Fruit fly (Drosophila melanogaster) whole organism, embryonic: ENCODE data around the gene CG2224.
A peak's percentile ranks its signal among the peaks of the same experiment; 100 is the strongest.

ENCODE experiments used
- Adf1 ChIP-seq: fragments of 200-800 bp; sonication (Bioruptor generic); IDR thresholded peaks from 2 replicates; pipeline ENCODE4 v1.3.6; 2022; ENCODE audit warnings: missing biosample characterization, missing genetic modification characterization
- CG12236 ChIP-seq: fragments of 200-800 bp; sonication (Bioruptor generic); optimal IDR thresholded peaks from 2 replicates; lab custom pipeline; 2016; ENCODE audit warnings: missing biosample characterization, missing genetic modification characterization
- CG15696 ChIP-seq: fragments of 200-800 bp; sonication (Bioruptor generic); optimal IDR thresholded peaks from 2 replicates; lab custom pipeline; 2019; ENCODE audit warnings: missing biosample characterization, mild to moderate bottlenecking, missing genetic modification characterization, moderate library complexity
- CG34376 ChIP-seq: fragments of 200-800 bp; sonication (Bioruptor generic); optimal IDR thresholded peaks from 2 replicates; lab custom pipeline; 2018; ENCODE audit warnings: missing biosample characterization, mild to moderate bottlenecking, missing genetic modification characterization
- CG3995 ChIP-seq: fragments of 200-800 bp; sonication (Bioruptor generic); optimal IDR thresholded peaks from 3 replicates; lab custom pipeline; 2016; ENCODE audit warnings: missing biosample characterization, missing genetic modification characterization
- CG5953 ChIP-seq: fragments of 200-800 bp; sonication (Bioruptor generic); IDR thresholded peaks from 2 replicates; pipeline ENCODE4 v1.3.6; 2022; ENCODE audit warnings: missing biosample characterization, missing genetic modification characterization
- CG6175 ChIP-seq: fragments of 200-800 bp; sonication (Bioruptor generic); IDR thresholded peaks from 3 replicates; pipeline ENCODE4 v1.3.6; 2022; ENCODE audit warnings: missing biosample characterization, missing genetic modification characterization
- CG7271 ChIP-seq: fragments of 200-800 bp; sonication (Bioruptor generic); optimal IDR thresholded peaks from 2 replicates; lab custom pipeline; 2018; ENCODE audit warnings: missing biosample characterization, mild to moderate bottlenecking, missing genetic modification characterization, moderate library complexity
- CG7556 ChIP-seq: fragments of 200-800 bp; sonication (Bioruptor generic); optimal IDR thresholded peaks from 2 replicates; lab custom pipeline; 2017; ENCODE audit warnings: missing biosample characterization, mild to moderate bottlenecking, missing genetic modification characterization
- CG7786 ChIP-seq: fragments of 200-800 bp; sonication (Bioruptor generic); optimal IDR thresholded peaks from 2 replicates; lab custom pipeline; 2016; ENCODE audit warnings: missing biosample characterization, missing genetic modification characterization
- CG8359 ChIP-seq: fragments of 200-800 bp; sonication (Bioruptor generic); optimal IDR thresholded peaks from 2 replicates; lab custom pipeline; 2017; ENCODE audit warnings: missing biosample characterization, mild to moderate bottlenecking, missing genetic modification characterization, borderline replicate concordance
- CG8944 ChIP-seq: fragments of 200-800 bp; sonication (Bioruptor generic); optimal IDR thresholded peaks from 3 replicates; lab custom pipeline; 2016; ENCODE audit warnings: missing biosample characterization, missing genetic modification characterization
- CG9215 ChIP-seq: fragments of 200-800 bp; sonication (Bioruptor generic); IDR thresholded peaks from 2 replicates; pipeline ENCODE4 v1.3.6; 2022; ENCODE audit warnings: missing biosample characterization, missing genetic modification characterization
- D ChIP-seq, 2 experiments: fragments of 200-800 bp in 1 of 2; fragments of >200 bp in 1 of 2; sonication (Bioruptor generic) in 1 of 2; optimal IDR thresholded peaks; 2 replicates in 1 of 2; 3 replicates in 1 of 2; lab custom pipeline; 2017; ENCODE audit warnings: mild to moderate bottlenecking in 1 of 2, missing biosample characterization in 1 of 2, missing genetic modification characterization in 1 of 2, missing genetic modification reagents in 1 of 2
- Dp ChIP-seq: fragments of 200-800 bp; sonication (Bioruptor generic); optimal IDR thresholded peaks from 2 replicates; lab custom pipeline; 2018; ENCODE audit warnings: missing biosample characterization, mild to moderate bottlenecking, missing genetic modification characterization, moderate library complexity
- ERR ChIP-seq: fragments of 200-800 bp; sonication (Bioruptor generic); optimal IDR thresholded peaks from 2 replicates; lab custom pipeline; 2016; ENCODE audit warnings: missing biosample characterization, missing genetic modification characterization
- HLH4C ChIP-seq: fragments of 200-800 bp; sonication (Bioruptor generic); IDR thresholded peaks from 3 replicates; pipeline ENCODE4 v1.3.6; 2022; ENCODE audit warnings: missing biosample characterization, missing genetic modification characterization; ENCODE audit not compliant: partially characterized antibody
- HmgZ ChIP-seq: fragments of 200-800 bp; sonication (Bioruptor generic); optimal IDR thresholded peaks from 2 replicates; lab custom pipeline; 2018; ENCODE audit warnings: missing biosample characterization, mild to moderate bottlenecking, missing genetic modification characterization
- Med ChIP-seq: fragments of 200-800 bp; sonication (Bioruptor generic); peaks from one replicate; lab custom pipeline; 2016; ENCODE audit warnings: missing biosample characterization, missing genetic modification characterization, mild to moderate bottlenecking, inconsistent platforms, moderate library complexity
- TFAM ChIP-seq: fragments of 200-800 bp; sonication (Bioruptor generic); optimal IDR thresholded peaks from 2 replicates; lab custom pipeline; 2017; ENCODE audit warnings: missing biosample characterization, missing genetic modification characterization, inconsistent platforms
- aop ChIP-seq: fragments of 200-800 bp; sonication (Bioruptor generic); IDR thresholded peaks from 2 replicates; pipeline ENCODE4 v1.3.6; 2022; ENCODE audit warnings: missing biosample characterization, missing genetic modification characterization
- chinmo ChIP-seq: fragments of 200-800 bp; sonication (Bioruptor generic); IDR thresholded peaks from 4 replicates; pipeline ENCODE4 v1.3.6; 2022; ENCODE audit warnings: missing biosample characterization, missing genetic modification characterization; ENCODE audit not compliant: partially characterized antibody
- croc ChIP-seq: fragments of 200-800 bp; sonication (Bioruptor generic); conservative IDR thresholded peaks from 3 replicates; pipeline ENCODE4 v1.3.6; 2022; ENCODE audit warnings: missing biosample characterization, missing genetic modification characterization
- crol ChIP-seq: fragments of 200-800 bp; sonication (Bioruptor generic); IDR thresholded peaks from 2 replicates; pipeline ENCODE4 v1.3.6; 2022; ENCODE audit warnings: missing biosample characterization, missing genetic modification characterization
- dati ChIP-seq: fragments of 200-800 bp; sonication (Bioruptor generic); IDR thresholded peaks from 2 replicates; pipeline ENCODE4 v1.3.6; 2022; ENCODE audit warnings: missing biosample characterization, missing genetic modification characterization
- eyg ChIP-seq: fragments of 200-800 bp; sonication (Bioruptor generic); optimal IDR thresholded peaks from 3 replicates; lab custom pipeline; 2016; ENCODE audit warnings: missing biosample characterization, missing genetic modification characterization
- fru ChIP-seq: fragments of >200 bp; optimal IDR thresholded peaks from 2 replicates; lab custom pipeline; 2017
- ftz-f1 ChIP-seq: fragments of 200-800 bp; sonication (Bioruptor generic); optimal IDR thresholded peaks from 2 replicates; lab custom pipeline; 2016; ENCODE audit warnings: missing biosample characterization, missing genetic modification characterization
- grau ChIP-seq: fragments of 200-800 bp; optimal IDR thresholded peaks from 3 replicates; lab custom pipeline; 2019; ENCODE audit warnings: missing biosample characterization, mild to moderate bottlenecking, missing genetic modification characterization, moderate library complexity
- grn ChIP-seq: fragments of 200-800 bp; sonication (Bioruptor generic); optimal IDR thresholded peaks from 3 replicates; lab custom pipeline; 2017; ENCODE audit warnings: missing biosample characterization, missing genetic modification characterization
- her ChIP-seq: fragments of 200-800 bp; sonication (Bioruptor generic); optimal IDR thresholded peaks from 2 replicates; lab custom pipeline; 2016; ENCODE audit warnings: missing biosample characterization, missing genetic modification characterization
- inv ChIP-seq: fragments of 200-800 bp; sonication (Bioruptor generic); IDR thresholded peaks from 2 replicates; pipeline ENCODE4 v1.3.6; 2022; ENCODE audit warnings: missing biosample characterization, missing genetic modification characterization; ENCODE audit not compliant: partially characterized antibody
- jigr1 ChIP-seq: fragments of 200-800 bp; sonication (Bioruptor generic); IDR thresholded peaks from 3 replicates; pipeline ENCODE4 v1.3.6; 2022; ENCODE audit warnings: missing biosample characterization, missing genetic modification characterization
- kay ChIP-seq: fragments of 200-800 bp; sonication (Bioruptor generic); optimal IDR thresholded peaks from 2 replicates; lab custom pipeline; 2016; ENCODE audit warnings: missing biosample characterization, missing genetic modification characterization
- lov ChIP-seq, 2 experiments: fragments of 200-800 bp in 1 of 2; fragments of >200 bp in 1 of 2; sonication (Bioruptor generic) in 1 of 2; IDR thresholded peaks in 1 of 2; optimal IDR thresholded peaks in 1 of 2; 2 replicates in 1 of 2; 3 replicates in 1 of 2; pipeline versions ENCODE4 v1.3.6 to Lab custom; 2017 to 2022; ENCODE audit warnings: missing biosample characterization in 1 of 2, missing genetic modification characterization in 1 of 2
- oc ChIP-seq: fragments of 200-800 bp; sonication (Bioruptor generic); optimal IDR thresholded peaks from 2 replicates; lab custom pipeline; 2018; ENCODE audit warnings: missing biosample characterization, mild to moderate bottlenecking, missing genetic modification characterization, moderate library complexity
- phol ChIP-seq: fragments of 200-800 bp; sonication (Bioruptor generic); optimal IDR thresholded peaks from 3 replicates; lab custom pipeline; 2018; ENCODE audit warnings: missing biosample characterization, mild to moderate bottlenecking, missing genetic modification characterization, moderate library complexity
- pnt ChIP-seq: fragments of 200-800 bp; sonication (Bioruptor generic); optimal IDR thresholded peaks from 3 replicates; lab custom pipeline; 2016; ENCODE audit warnings: missing biosample characterization, missing genetic modification characterization
- run ChIP-seq: fragments of 200-800 bp; sonication (Bioruptor generic); optimal IDR thresholded peaks from 3 replicates; lab custom pipeline; 2018; ENCODE audit warnings: missing biosample characterization, mild to moderate bottlenecking, missing genetic modification characterization
- schlank ChIP-seq: fragments of 200-800 bp; sonication (Bioruptor generic); optimal IDR thresholded peaks from 2 replicates; lab custom pipeline; 2018; ENCODE audit warnings: missing biosample characterization, mild to moderate bottlenecking, missing genetic modification characterization
- slou ChIP-seq: fragments of 200-800 bp; sonication (Bioruptor generic); optimal IDR thresholded peaks from 3 replicates; lab custom pipeline; 2016; ENCODE audit warnings: missing biosample characterization, missing genetic modification characterization
- sug ChIP-seq: fragments of 200-800 bp; optimal IDR thresholded peaks from 2 replicates; lab custom pipeline; 2019; ENCODE audit warnings: missing biosample characterization, mild to moderate bottlenecking, missing genetic modification characterization, moderate library complexity
- tna ChIP-seq: fragments of 200-800 bp; sonication (Bioruptor generic); IDR thresholded peaks from 2 replicates; pipeline ENCODE4 v1.3.6; 2022; ENCODE audit warnings: missing biosample characterization, missing genetic modification characterization; ENCODE audit not compliant: partially characterized antibody
- tup ChIP-seq: fragments of 200-800 bp; sonication (Bioruptor generic); optimal IDR thresholded peaks from 2 replicates; lab custom pipeline; 2016; ENCODE audit warnings: missing biosample characterization, mild to moderate bottlenecking, missing genetic modification characterization, moderate library complexity
- unc-4 ChIP-seq: fragments of 200-800 bp; sonication (Bioruptor generic); IDR thresholded peaks from 2 replicates; pipeline ENCODE4 v1.3.6; 2022; ENCODE audit warnings: missing biosample characterization, missing genetic modification characterization; ENCODE audit not compliant: partially characterized antibody
- zen ChIP-seq: fragments of 200-800 bp; sonication (Bioruptor generic); optimal IDR thresholded peaks from 3 replicates; lab custom pipeline; 2018; ENCODE audit warnings: missing biosample characterization, mild to moderate bottlenecking, missing genetic modification characterization, moderate library complexity

CG2224 gene

DNA sequence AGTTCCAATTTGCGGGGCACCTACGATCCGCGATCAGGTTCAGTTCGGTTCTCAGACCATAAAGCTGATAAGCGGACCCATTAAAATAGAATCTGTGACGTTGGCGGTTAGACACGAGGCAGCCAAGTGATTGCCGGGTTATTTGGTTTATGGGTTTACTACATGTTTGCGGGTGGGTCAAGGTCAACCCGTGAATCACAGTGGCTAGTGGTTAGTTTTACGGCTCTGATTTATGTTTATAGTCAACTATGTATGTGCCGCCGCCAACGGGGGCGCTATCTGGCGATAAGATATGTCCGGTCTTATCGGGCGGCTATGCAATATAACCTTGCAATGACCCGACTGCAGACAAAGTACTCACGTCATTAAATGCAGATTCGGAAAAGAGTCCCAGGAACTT is 9.7 kb downstream of the CG2224 start (continued):
- TF ChIP-seq D (optimal IDR thresholded peaks at IDR 0.05; lab: Kevin White, UChicago) (no peak), D (GFP tag; optimal IDR thresholded peaks at IDR 0.05; lab: Kevin White, UChicago) (no peak), run (peak; percentile 70), CG7556 (GFP tag; lab: Kevin White, UChicago) (no peak), sug (peak; percentile 92), CG9215 (GFP tag; lab: Robert Waterston, UW) (no peak), Dp (GFP tag; lab: Kevin White, UChicago) (no peak), tna (no peak), slou (GFP tag; lab: Kevin White, UChicago) (no peak), CG15696 (tag; lab: Kevin White, UChicago) (no peak), fru (lab: Kevin White, UChicago) (no peak), HmgZ (tag; lab: Kevin White, UChicago) (no peak), ftz-f1 (GFP tag; lab: Kevin White, UChicago) (peak; percentile 48), CG7271 (tag; lab: Kevin White, UChicago) (no peak), unc-4 (no peak), CG12236 (GFP tag; lab: Kevin White, UChicago) (no peak), crol (0 out of 2 replicates have a peak, but pooled peaks have one; percentile 5), Med (GFP tag; lab: Kevin White, UChicago) (peak; percentile 60), eyg (GFP tag; lab: Kevin White, UChicago) (no peak), ERR (peak; percentile 48), chinmo (GFP tag; lab: Robert Waterston, UW) (peak; percentile 61; the same call in 2 of the 4 replicates), kay (GFP tag; lab: Kevin White, UChicago) (no peak), CG34376 (GFP tag; lab: Kevin White, UChicago) (peak; percentile 26), CG5953 (no peak), CG7786 (GFP tag; lab: Kevin White, UChicago) (no peak), grn (GFP tag; lab: Kevin White, UChicago) (peak; percentile 29), HLH4C (peak; percentile 8; the same call in 2 of the 3 replicates), oc (no peak)
- TF ChIP-seq, all 482 proteins: peak for 18

dm6 chr3R:30444946-30445345 is 14.2 kb downstream of the CG2224 start, which contains the start of gene Osi23:
Gene Osi23 (minus strand): TSS chr3R:30445046.
- no peak for TF ChIP-seq aop (GFP tag; lab: Robert Waterston, UW)
- no peak for TF ChIP-seq zen (tag; lab: Kevin White, UChicago)
- TF ChIP-seq D (optimal IDR thresholded peaks at IDR 0.05; lab: Kevin White, UChicago) = no peak
- TF ChIP-seq D (GFP tag; optimal IDR thresholded peaks at IDR 0.05; lab: Kevin White, UChicago) = no peak
- no peak for TF ChIP-seq phol (tag; lab: Kevin White, UChicago)
- no peak for TF ChIP-seq inv (GFP tag; lab: Robert Waterston, UW)
- TF ChIP-seq dati = no peak
- no peak for TF ChIP-seq TFAM (GFP tag; lab: Kevin White, UChicago)
- no peak for TF ChIP-seq Adf1 (GFP tag; lab: Robert Waterston, UW)
- no peak for TF ChIP-seq jigr1 (GFP tag; lab: Robert Waterston, UW)
- TF ChIP-seq pnt (GFP tag; lab: Kevin White, UChicago) = no peak
- no peak for TF ChIP-seq her (GFP tag; lab: Kevin White, UChicago)
- no peak for TF ChIP-seq grau (tag; lab: Kevin White, UChicago)
- TF ChIP-seq CG8944 = no peak
- TF ChIP-seq tup (GFP tag; lab: Kevin White, UChicago) = no peak
- TF ChIP-seq CG3995 (GFP tag; lab: Kevin White, UChicago) = no peak
- TF ChIP-seq croc (GFP tag; lab: Robert Waterston, UW) = no peak
- no peak for TF ChIP-seq CG6175 (GFP tag; lab: Robert Waterston, UW)
- no peak for TF ChIP-seq lov (optimal IDR thresholded peaks at IDR 0.05; lab: Kevin White, UChicago)
- no peak for TF ChIP-seq lov (GFP tag; IDR thresholded peaks at IDR 0.05; lab: Robert Waterston, UW)
- TF ChIP-seq CG8359 (GFP tag; lab: Kevin White, UChicago) = no peak
- no peak for TF ChIP-seq schlank (tag; lab: Kevin White, UChicago)
